Fruit fly (Drosophila melanogaster) whole organism, embryonic: Measurements from ENCODE around the gene Sgt1.

Source experiments
- Abd-B ChIP-seq: fragments of 200-800 bp; sonication (Bioruptor generic); optimal IDR thresholded peaks from 2 replicates; lab custom pipeline; 2018; ENCODE audit warnings: missing biosample characterization, mild to moderate bottlenecking, missing genetic modification characterization, moderate library complexity
- Bdp1 ChIP-seq: fragments of 200-800 bp; sonication (Bioruptor generic); optimal IDR thresholded peaks from 3 replicates; lab custom pipeline; 2016; ENCODE audit warnings: missing biosample characterization, missing genetic modification characterization
- CG10209 ChIP-seq: fragments of 200-800 bp; sonication (Bioruptor generic); optimal IDR thresholded peaks from 3 replicates; lab custom pipeline; 2017; ENCODE audit warnings: missing biosample characterization, mild to moderate bottlenecking, missing genetic modification characterization, missing genetic modification reagents
- CG1024 ChIP-seq: fragments of 200-800 bp; sonication (Bioruptor generic); IDR thresholded peaks from 2 replicates; pipeline ENCODE4 v1.3.6; 2022; ENCODE audit warnings: missing biosample characterization, missing genetic modification characterization
- CG10274 ChIP-seq: fragments of 200-800 bp; sonication (Bioruptor generic); optimal IDR thresholded peaks from 3 replicates; lab custom pipeline; 2017; ENCODE audit warnings: missing biosample characterization, mild to moderate bottlenecking, missing genetic modification characterization
- CG11398 ChIP-seq: fragments of 200-800 bp; sonication (Bioruptor generic); optimal IDR thresholded peaks from 2 replicates; lab custom pipeline; 2016; ENCODE audit warnings: missing biosample characterization, missing genetic modification characterization
- CG1233 ChIP-seq: fragments of 200-800 bp; sonication (Bioruptor generic); optimal IDR thresholded peaks from 4 replicates; lab custom pipeline; 2018; ENCODE audit warnings: missing biosample characterization, mild to moderate bottlenecking, missing genetic modification characterization
- CG13775 ChIP-seq: fragments of 200-800 bp; sonication (Bioruptor generic); optimal IDR thresholded peaks from 3 replicates; lab custom pipeline; 2017; ENCODE audit warnings: missing biosample characterization, mild to moderate bottlenecking, missing genetic modification characterization
- CG14965 ChIP-seq: fragments of 200-800 bp; sonication (Bioruptor generic); optimal IDR thresholded peaks from 2 replicates; lab custom pipeline; 2016; ENCODE audit warnings: missing biosample characterization, missing genetic modification characterization, borderline replicate concordance
- CG16813 ChIP-seq: fragments of 200-800 bp; sonication (Bioruptor generic); IDR thresholded peaks from 3 replicates; pipeline ENCODE4 v1.3.6; 2022; ENCODE audit warnings: missing biosample characterization, missing genetic modification characterization; ENCODE audit not compliant: partially characterized antibody
- CG18619 ChIP-seq: fragments of 200-800 bp; sonication (Bioruptor generic); optimal IDR thresholded peaks from 3 replicates; lab custom pipeline; 2017; ENCODE audit warnings: missing biosample characterization, mild to moderate bottlenecking, missing genetic modification characterization
- CG31365 ChIP-seq: fragments of 200-800 bp; sonication (Bioruptor generic); optimal IDR thresholded peaks from 2 replicates; lab custom pipeline; 2018; ENCODE audit warnings: missing biosample characterization, mild to moderate bottlenecking, missing genetic modification characterization
- CG33557 ChIP-seq: fragments of 200-800 bp; sonication (Bioruptor generic); optimal IDR thresholded peaks from 2 replicates; lab custom pipeline; 2019; ENCODE audit warnings: missing biosample characterization, mild to moderate bottlenecking, missing genetic modification characterization, moderate library complexity
- CG34422 ChIP-seq: fragments of 200-800 bp; sonication (Bioruptor generic); IDR thresholded peaks from 3 replicates; pipeline ENCODE4 v1.3.6; 2022; ENCODE audit warnings: missing biosample characterization, missing genetic modification characterization
- CG3726 ChIP-seq: fragments of 200-800 bp; sonication (Bioruptor generic); IDR thresholded peaks from 3 replicates; pipeline ENCODE4, ENCODE4 v1.3.6; 2022; ENCODE audit warnings: missing biosample characterization, missing genetic modification characterization
- CG5180 ChIP-seq: fragments of 200-800 bp; sonication (Bioruptor generic); optimal IDR thresholded peaks from 3 replicates; lab custom pipeline; 2017; ENCODE audit warnings: missing biosample characterization, missing genetic modification characterization, mild to moderate bottlenecking, moderate library complexity, missing genetic modification reagents
- CG7987 ChIP-seq: fragments of 200-800 bp; sonication (Bioruptor generic); optimal IDR thresholded peaks from 2 replicates; lab custom pipeline; 2018; ENCODE audit warnings: missing biosample characterization, mild to moderate bottlenecking, missing genetic modification characterization, moderate library complexity
- CG8944 ChIP-seq: fragments of 200-800 bp; sonication (Bioruptor generic); optimal IDR thresholded peaks from 3 replicates; lab custom pipeline; 2016; ENCODE audit warnings: missing biosample characterization, missing genetic modification characterization
- CG9727 ChIP-seq: fragments of 200-800 bp; sonication (Bioruptor generic); optimal IDR thresholded peaks from 3 replicates; lab custom pipeline; 2017; ENCODE audit warnings: missing biosample characterization, mild to moderate bottlenecking, missing genetic modification characterization
- Chrac-16 ChIP-seq: fragments of 200-800 bp; sonication (Bioruptor generic); optimal IDR thresholded peaks from 3 replicates; lab custom pipeline; 2016; ENCODE audit warnings: missing biosample characterization, missing genetic modification characterization
- CkIIα-i1 ChIP-seq: fragments of 200-800 bp; sonication (Bioruptor generic); IDR thresholded peaks from 2 replicates; pipeline ENCODE4 v1.3.6; 2022; ENCODE audit warnings: missing biosample characterization, missing genetic modification characterization
- D19A ChIP-seq: fragments of 200-800 bp; optimal IDR thresholded peaks from 3 replicates; lab custom pipeline; 2019; ENCODE audit warnings: missing biosample characterization, mild to moderate bottlenecking, missing genetic modification characterization, moderate library complexity
- Dbx ChIP-seq: fragments of 200-800 bp; sonication (Bioruptor generic); IDR thresholded peaks from 3 replicates; pipeline ENCODE4 v1.3.6; 2022; ENCODE audit warnings: missing biosample characterization, missing genetic modification characterization
- Dek ChIP-seq: fragments of 200-800 bp; sonication (Bioruptor generic); optimal IDR thresholded peaks from 3 replicates; lab custom pipeline; 2019; ENCODE audit warnings: missing biosample characterization, mild to moderate bottlenecking, missing genetic modification characterization, moderate library complexity
- Hr3 ChIP-seq: fragments of 200-800 bp; sonication (Bioruptor generic); optimal IDR thresholded peaks from 3 replicates; lab custom pipeline; 2016; ENCODE audit warnings: missing biosample characterization, missing genetic modification characterization
- Meics ChIP-seq: fragments of 200-800 bp; sonication (Bioruptor generic); optimal IDR thresholded peaks from 2 replicates; lab custom pipeline; 2017; ENCODE audit warnings: missing biosample characterization, mild to moderate bottlenecking, missing genetic modification characterization
- Nf-YA ChIP-seq: fragments of 200-800 bp; sonication (Bioruptor generic); IDR thresholded peaks from 2 replicates; pipeline ENCODE4 v1.3.6; 2022; ENCODE audit warnings: missing biosample characterization, missing genetic modification characterization
- NfI ChIP-seq: fragments of 200-800 bp; sonication (Bioruptor generic); optimal IDR thresholded peaks from 3 replicates; lab custom pipeline; 2018; ENCODE audit warnings: missing biosample characterization, mild to moderate bottlenecking, missing genetic modification characterization, moderate library complexity
- Oli ChIP-seq: fragments of 200-800 bp; sonication (Bioruptor generic); optimal IDR thresholded peaks from 2 replicates; lab custom pipeline; 2018; ENCODE audit warnings: missing biosample characterization, mild to moderate bottlenecking, missing genetic modification characterization, moderate library complexity
- Pdp1 ChIP-seq, 2 experiments: fragments of 200-800 bp; sonication (Bioruptor generic); optimal IDR thresholded peaks; 3 replicates each; lab custom pipeline; 2016; ENCODE audit warnings: missing biosample characterization in 2 of 2, missing genetic modification characterization in 2 of 2, mild to moderate bottlenecking in 1 of 2, moderate library complexity in 1 of 2
- Trl ChIP-seq, 3 experiments: fragments of >200 bp in 2 of 3; fragments of 200-800 bp in 1 of 3; sonication (Bioruptor generic) in 1 of 3; optimal IDR thresholded peaks; 2 replicates in 1 of 3; 3 replicates in 2 of 3; lab custom pipeline; 2016 to 2017; ENCODE audit warnings: missing biosample characterization in 1 of 3, missing genetic modification characterization in 1 of 3
- ap ChIP-seq: fragments of 200-800 bp; sonication (Bioruptor generic); IDR thresholded peaks from 2 replicates; pipeline ENCODE4 v1.3.6; 2022; ENCODE audit warnings: missing biosample characterization, missing genetic modification characterization
- ato ChIP-seq: fragments of 200-800 bp; sonication (Bioruptor generic); IDR thresholded peaks from 2 replicates; pipeline ENCODE4 v1.3.6; 2022; ENCODE audit warnings: missing biosample characterization, missing genetic modification characterization; ENCODE audit not compliant: partially characterized antibody
- chinmo ChIP-seq: fragments of 200-800 bp; sonication (Bioruptor generic); IDR thresholded peaks from 4 replicates; pipeline ENCODE4 v1.3.6; 2022; ENCODE audit warnings: missing biosample characterization, missing genetic modification characterization; ENCODE audit not compliant: partially characterized antibody
- chm ChIP-seq: fragments of 200-800 bp; sonication (Bioruptor generic); IDR thresholded peaks from 2 replicates; pipeline ENCODE4 v1.3.6; 2022; ENCODE audit warnings: missing biosample characterization, missing genetic modification characterization
- eyg ChIP-seq: fragments of 200-800 bp; sonication (Bioruptor generic); optimal IDR thresholded peaks from 3 replicates; lab custom pipeline; 2016; ENCODE audit warnings: missing biosample characterization, missing genetic modification characterization
- gem ChIP-seq: fragments of 200-800 bp; sonication (Bioruptor generic); optimal IDR thresholded peaks from 2 replicates; lab custom pipeline; 2019; ENCODE audit warnings: missing biosample characterization, mild to moderate bottlenecking, missing genetic modification characterization, moderate library complexity
- hbn ChIP-seq: fragments of 200-800 bp; sonication (Bioruptor generic); IDR thresholded peaks from 2 replicates; pipeline ENCODE4 v1.3.6; 2022; ENCODE audit warnings: missing biosample characterization, missing genetic modification characterization; ENCODE audit not compliant: partially characterized antibody
- hkb ChIP-seq, 2 experiments: fragments of 200-800 bp in 1 of 2; fragments of >200 bp in 1 of 2; sonication (Bioruptor generic) in 1 of 2; IDR thresholded peaks in 1 of 2; optimal IDR thresholded peaks in 1 of 2; 2 replicates each; pipeline versions ENCODE4 v1.3.6 to Lab custom; 2017 to 2022; ENCODE audit warnings: missing biosample characterization in 1 of 2, missing genetic modification characterization in 1 of 2
- jumu ChIP-seq: fragments of 200-800 bp; sonication (Bioruptor generic); optimal IDR thresholded peaks from 3 replicates; lab custom pipeline; 2016; ENCODE audit warnings: missing biosample characterization, missing genetic modification characterization
- mam ChIP-seq: fragments of 200-800 bp; sonication (Bioruptor generic); optimal IDR thresholded peaks from 3 replicates; lab custom pipeline; 2016; ENCODE audit warnings: missing biosample characterization, missing genetic modification characterization
- onecut ChIP-seq: fragments of 200-800 bp; sonication (Bioruptor generic); IDR thresholded peaks from 2 replicates; pipeline ENCODE4 v1.3.6; 2022; ENCODE audit warnings: missing biosample characterization, missing genetic modification characterization
- pho ChIP-seq: fragments of 200-800 bp; sonication (Bioruptor generic); optimal IDR thresholded peaks from 2 replicates; lab custom pipeline; 2016; ENCODE audit warnings: missing biosample characterization, missing genetic modification characterization
- prd ChIP-seq, 3 experiments: fragments of >200 bp in 2 of 3; fragments of 200-800 bp in 1 of 3; sonication (Bioruptor generic) in 1 of 3; optimal IDR thresholded peaks in 2 of 3; IDR thresholded peaks in 1 of 3; 2 replicates in 2 of 3; 3 replicates in 1 of 3; pipeline versions ENCODE4 v1.3.6 to Lab custom; 2017 to 2022; ENCODE audit warnings: missing biosample characterization in 1 of 3, missing genetic modification characterization in 1 of 3
- slou ChIP-seq: fragments of 200-800 bp; sonication (Bioruptor generic); optimal IDR thresholded peaks from 3 replicates; lab custom pipeline; 2016; ENCODE audit warnings: missing biosample characterization, missing genetic modification characterization
- slp2 ChIP-seq: fragments of 200-800 bp; sonication (Bioruptor generic); optimal IDR thresholded peaks from 2 replicates; lab custom pipeline; 2016; ENCODE audit warnings: missing biosample characterization, missing genetic modification characterization
- vvl ChIP-seq: fragments of 200-800 bp; sonication (Bioruptor generic); IDR thresholded peaks from 2 replicates; pipeline ENCODE4 v1.3.6; 2022; ENCODE audit warnings: missing biosample characterization, missing genetic modification characterization

Sgt1 gene

DNA sequence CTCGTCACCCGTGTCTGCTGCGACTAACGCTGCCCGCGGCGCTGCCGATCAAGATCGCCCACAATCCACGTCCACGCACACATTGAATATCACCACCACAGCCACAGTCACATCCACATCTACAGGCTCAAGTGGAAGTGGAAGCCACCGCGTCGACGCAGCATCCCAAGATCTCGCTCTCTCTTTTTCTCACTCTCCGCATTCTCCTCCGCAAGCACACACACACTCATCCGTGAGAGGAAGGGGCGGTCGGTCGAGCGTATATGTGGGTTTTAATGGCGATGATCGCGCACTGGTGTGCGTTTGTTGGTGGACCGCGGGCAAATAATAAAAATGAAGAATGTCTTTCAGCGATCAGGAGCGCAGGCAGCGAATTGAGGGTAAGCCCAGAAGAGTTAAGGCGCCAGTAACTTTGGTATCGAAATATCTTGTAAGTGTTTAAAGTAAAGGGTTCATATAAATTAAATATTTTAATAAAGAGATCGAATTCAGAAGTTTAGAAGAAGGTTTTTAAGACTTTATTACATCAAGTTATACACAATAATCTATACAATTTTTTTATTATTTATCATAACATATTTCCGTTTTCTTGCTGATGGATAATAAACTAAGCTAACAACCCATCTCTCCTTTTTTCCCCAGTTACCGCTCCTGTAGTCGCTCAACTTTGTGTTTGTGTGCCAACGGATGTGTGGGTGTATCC lies 28.8 kb upstream of the Sgt1 start, which contains the start of gene Poxm (continued):
- TF ChIP-seq CG31365 (no peak), Bdp1 (GFP tag; lab: Kevin White, UChicago) (peak; percentile 44), Dbx (GFP tag; lab: Robert Waterston, UW) (peak; percentile 48; the same call in 1 of the 3 replicates), CG3726 (GFP tag; lab: Robert Waterston, UW) (peak; percentile 75; the same call in 2 of the 3 replicates), CG5180 (GFP tag; lab: Kevin White, UChicago) (peak; percentile 81), Trl (optimal IDR thresholded peaks at IDR 0.05; lab: Kevin White, UChicago) (peak; percentile 47 to 78), Trl (GFP tag; optimal IDR thresholded peaks at IDR 0.05; lab: Kevin White, UChicago) (peak; percentile 58), Oli (tag; lab: Kevin White, UChicago) (peak; percentile 95), CG9727 (GFP tag; lab: Kevin White, UChicago) (peak; percentile 96), Dek (tag; lab: Kevin White, UChicago) (peak; percentile 87), slp2 (GFP tag; lab: Kevin White, UChicago) (peak; percentile 64), chinmo (GFP tag; lab: Robert Waterston, UW) (no peak), CG16813 (peak; percentile 56), Chrac-16 (GFP tag; lab: Kevin White, UChicago) (peak; percentile 87), CG10209 (GFP tag; lab: Kevin White, UChicago) (peak; percentile 91), CG1233 (GFP tag; lab: Kevin White, UChicago) (peak; percentile 89), Meics (peak; percentile 87), ato (GFP tag; lab: Robert Waterston, UW) (no peak), CG13775 (GFP tag; lab: Kevin White, UChicago) (peak; percentile 87), CG34422 (GFP tag; lab: Robert Waterston, UW) (peak; percentile 89), onecut (GFP tag; lab: Robert Waterston, UW) (peak; percentile 74), gem (tag; lab: Kevin White, UChicago) (peak; percentile 97), chm (GFP tag; lab: Robert Waterston, UW) (no peak), prd (optimal IDR thresholded peaks at IDR 0.05; lab: Kevin White, UChicago) (no peak), prd (GFP tag; IDR thresholded peaks at IDR 0.05; lab: Robert Waterston, UW) (peak; percentile 96), Abd-B (GFP tag; lab: Kevin White, UChicago) (peak; percentile 94), CG1024 (GFP tag; lab: Robert Waterston, UW) (peak; percentile 58; the same call in 1 of the 2 replicates), CG11398 (GFP tag; lab: Kevin White, UChicago) (no peak), D19A (peak; percentile 89), CG33557 (GFP tag; lab: Kevin White, UChicago) (peak; percentile 88), vvl (GFP tag; lab: Robert Waterston, UW) (peak; percentile 89), CG18619 (GFP tag; lab: Kevin White, UChicago) (peak; percentile 88), slou (GFP tag; lab: Kevin White, UChicago) (peak; percentile 61), NfI (peak; percentile 88), CkIIα-i1 (no peak; the same call in 1 of the 2 replicates), Pdp1 (GFP tag; optimal IDR thresholded peaks at IDR 0.05; lab: Kevin White, UChicago) (peak; percentile 76 to 77), jumu (peak; percentile 71), CG14965 (GFP tag; lab: Kevin White, UChicago) (no peak), Nf-YA (GFP tag; lab: Robert Waterston, UW) (peak; percentile 21; the same call in 1 of the 2 replicates), ap (peak; percentile 79), hbn (GFP tag; lab: Robert Waterston, UW) (no peak), CG7987 (peak; percentile 55), eyg (GFP tag; lab: Kevin White, UChicago) (peak; percentile 14), hkb (optimal IDR thresholded peaks at IDR 0.05; lab: Kevin White, UChicago) (no peak), hkb (GFP tag; IDR thresholded peaks at IDR 0.05; lab: Robert Waterston, UW) (peak; percentile 83), CG8944 (peak; percentile 40), pho (GFP tag; lab: Kevin White, UChicago) (peak; percentile 16), Hr3 (GFP tag; lab: Kevin White, UChicago) (peak; percentile 94), mam (GFP tag; lab: Kevin White, UChicago) (peak; percentile 60), CG10274 (GFP tag; lab: Kevin White, UChicago) (peak; percentile 69)
